Worm (Caenorhabditis elegans) whole organism, L4/young adult: Measurements from ENCODE around the gene erh-2.

ENCODE experiments used
- W03F9.2 ChIP-seq: fragments of 150-350 bp; optimal IDR thresholded peaks from 2 replicates; lab custom pipeline; 2014; ENCODE audit warnings: missing biosample characterization, missing genetic modification characterization
- him-1 ChIP-seq: sonication (generic microtip); optimal IDR thresholded peaks from 2 replicates; lab custom pipeline; 2016; ENCODE audit warnings: missing genotype, missing genetic modification reagents, missing genetic modification characterization, missing compliant biosample characterization

DNA sequence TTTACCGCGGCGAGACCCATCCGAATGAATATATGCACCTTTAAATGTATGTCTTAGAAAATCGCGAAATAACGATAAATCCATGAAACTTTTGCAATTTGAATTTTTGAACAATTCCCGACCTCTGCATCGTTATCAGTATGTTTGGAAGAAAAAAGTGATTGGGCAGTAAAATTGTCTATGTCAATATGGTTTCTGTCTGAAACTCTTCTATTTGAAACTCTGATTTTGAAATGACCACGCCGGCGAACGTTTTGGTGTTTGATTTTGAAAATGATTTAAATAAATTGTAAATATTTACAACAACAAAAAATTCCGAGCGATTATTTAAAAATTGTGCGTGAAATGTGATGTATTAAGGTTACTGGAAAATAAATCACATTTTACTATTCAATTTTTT lies 31.7 kb upstream of the erh-2 start:
- TF ChIP-seq him-1 (tag; lab: Kevin White, UChicago) (no peak), W03F9.2 (tag; lab: Kevin White, UChicago) (no peak)
